Fruit fly (Drosophila melanogaster) S2 (cell line): Measurements from ENCODE around the gene ACXA.

ENCODE experiments used
- CG8478 ChIP-seq: fragments of >200 bp; optimal IDR thresholded peaks from 2 replicates; lab custom pipeline; 2018
- CTCF ChIP-seq, 2 experiments: fragments of >200 bp; optimal IDR thresholded peaks; 2 replicates each; lab custom pipeline; 2018

DNA sequence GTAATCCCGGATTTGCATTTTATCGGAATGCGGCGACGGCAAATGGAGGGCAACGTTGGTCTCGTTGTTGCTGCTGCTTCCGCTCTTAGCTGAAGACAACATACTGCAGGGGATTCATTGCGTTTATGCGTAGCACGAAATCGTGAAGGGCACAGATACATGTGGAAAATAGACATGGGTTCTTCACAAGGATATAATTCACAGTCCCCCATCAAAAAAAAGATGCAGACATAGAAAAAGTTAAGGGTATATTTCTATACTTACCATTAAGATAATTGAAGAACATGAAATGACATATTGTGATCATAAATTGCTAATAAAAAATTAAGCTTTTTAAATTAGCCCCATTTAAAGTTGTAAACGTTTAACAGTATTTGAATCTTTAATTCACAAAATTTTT, 29.2 kb upstream of the ACXA start:
- TF ChIP-seq CG8478 (lab: Kevin White, UChicago) (no peak), CTCF (optimal IDR thresholded peaks at IDR 0.05; lab: Kevin White, UChicago) (no peak)
